Worm (Caenorhabditis elegans) whole organism, L4 larva: Measurements from ENCODE around the gene C01B10.3.

Experiments used
- F26F4.8 ChIP-seq: fragments of 200-800 bp; sonication (Bioruptor generic); conservative IDR thresholded peaks from 2 replicates; pipeline ENCODE4 v1.3.6; 2022; ENCODE audit warnings: missing genetic modification characterization, missing compliant biosample characterization
- F37D6.2 ChIP-seq: sonication (generic microtip); optimal IDR thresholded peaks from 2 replicates; lab custom pipeline; 2016; ENCODE audit warnings: mild to moderate bottlenecking, missing genetic modification characterization, missing compliant biosample characterization
- F49E8.2 ChIP-seq: sonication (generic microtip); optimal IDR thresholded peaks from 2 replicates; lab custom pipeline; 2016; ENCODE audit warnings: missing compliant biosample characterization, mild to moderate bottlenecking, missing genetic modification characterization, borderline replicate concordance
- R02D3.7 ChIP-seq: fragments of 150-350 bp; sonication (generic microtip); optimal IDR thresholded peaks from 3 replicates; lab custom pipeline; 2014; ENCODE audit warnings: missing biosample characterization, missing genetic modification characterization
- T26A8.4 ChIP-seq: fragments of 200-800 bp; sonication (Bioruptor generic); IDR thresholded peaks from 2 replicates; pipeline ENCODE4 v1.3.6; 2022; ENCODE audit warnings: missing genetic modification characterization, missing compliant biosample characterization
- Y48G9A.11 ChIP-seq: fragments of 200-800 bp; sonication (Bioruptor generic); IDR thresholded peaks from 2 replicates; pipeline ENCODE4 v1.3.6; 2022; ENCODE audit warnings: missing genetic modification reagents, missing genetic modification characterization, missing compliant biosample characterization
- Y5F2A.4 ChIP-seq: fragments of 200-800 bp; sonication (Bioruptor generic); optimal IDR thresholded peaks from 2 replicates; lab custom pipeline; 2018; ENCODE audit warnings: mild to moderate bottlenecking, missing genetic modification characterization, missing compliant biosample characterization
- ZK337.2 ChIP-seq: fragments of 200-800 bp; sonication (Bioruptor generic); IDR thresholded peaks from 2 replicates; pipeline ENCODE4 v1.3.6; 2022; ENCODE audit warnings: missing genetic modification reagents, missing genetic modification characterization, missing compliant biosample characterization
- ZK546.5 ChIP-seq, 2 experiments: sonication (generic microtip); optimal IDR thresholded peaks; 2 replicates each; lab custom pipeline; 2017; ENCODE audit warnings: missing biosample characterization in 2 of 2, missing genetic modification characterization in 2 of 2
- aly-2 ChIP-seq: sonication (generic microtip); optimal IDR thresholded peaks from 2 replicates; lab custom pipeline; 2018; ENCODE audit warnings: missing biosample characterization, missing genetic modification characterization
- attf-4 ChIP-seq: sonication (generic microtip); optimal IDR thresholded peaks from 3 replicates; lab custom pipeline; 2017; ENCODE audit warnings: missing biosample characterization, missing genetic modification characterization
- ceh-20 ChIP-seq: fragments of 200-800 bp; sonication (Bioruptor generic); IDR thresholded peaks from 2 replicates; pipeline ENCODE4 v1.3.6; 2022; ENCODE audit warnings: missing genetic modification reagents, missing genetic modification characterization, missing compliant biosample characterization
- ceh-32 ChIP-seq: sonication (generic microtip); optimal IDR thresholded peaks from 2 replicates; lab custom pipeline; 2016; ENCODE audit warnings: mild to moderate bottlenecking, missing genetic modification characterization, missing compliant biosample characterization; ENCODE audit not compliant: poor library complexity
- ceh-44 ChIP-seq: fragments of 200-800 bp; sonication (Bioruptor generic); IDR thresholded peaks from 2 replicates; pipeline ENCODE4 v1.3.6; 2022; ENCODE audit warnings: missing genetic modification reagents, missing genetic modification characterization, missing compliant biosample characterization
- ceh-62 ChIP-seq: sonication (generic microtip); optimal IDR thresholded peaks from 2 replicates; lab custom pipeline; 2017; ENCODE audit warnings: missing biosample characterization, missing genetic modification characterization
- ces-1 ChIP-seq: fragments of 150-350 bp; sonication (generic microtip); optimal IDR thresholded peaks from 4 replicates; lab custom pipeline; 2014; ENCODE audit warnings: missing biosample characterization, missing genetic modification reagents, missing genetic modification characterization
- ctbp-1 ChIP-seq: fragments of 200-800 bp; sonication (Bioruptor generic); IDR thresholded peaks from 2 replicates; pipeline ENCODE4 v1.3.6; 2022; ENCODE audit warnings: missing genetic modification reagents, missing genetic modification characterization, missing compliant biosample characterization
- daf-12 ChIP-seq: fragments of 150-350 bp; optimal IDR thresholded peaks from 2 replicates; lab custom pipeline; 2014; ENCODE audit warnings: missing biosample characterization, missing genetic modification reagents, missing genetic modification characterization
- daf-16 ChIP-seq, 3 experiments: sonication (generic microtip); optimal IDR thresholded peaks; 2 replicates each; lab custom pipeline; 2016 to 2017; ENCODE audit warnings: missing genetic modification characterization in 3 of 3, missing genetic modification reagents in 3 of 3, mild to moderate bottlenecking in 2 of 3, missing compliant biosample characterization in 2 of 3, missing biosample characterization in 1 of 3, moderate library complexity in 1 of 3
- daf-19 ChIP-seq: fragments of 200-800 bp; sonication (Bioruptor generic); conservative IDR thresholded peaks from 2 replicates; pipeline ENCODE4 v1.3.6; 2022; ENCODE audit warnings: missing genetic modification characterization, missing compliant biosample characterization
- dmd-6 ChIP-seq: fragments of 200-800 bp; sonication (Bioruptor generic); IDR thresholded peaks from 2 replicates; pipeline ENCODE4 v1.3.6; 2022; ENCODE audit warnings: missing genetic modification reagents, missing genetic modification characterization, missing compliant biosample characterization
- dmd-8 ChIP-seq: fragments of 200-800 bp; sonication (Bioruptor generic); IDR thresholded peaks from 2 replicates; pipeline ENCODE4 v1.3.6; 2022; ENCODE audit warnings: missing genetic modification characterization, missing compliant biosample characterization
- dmd-9 ChIP-seq: fragments of 200-800 bp; sonication (Bioruptor generic); IDR thresholded peaks from 2 replicates; pipeline ENCODE4 v1.3.6; 2022; ENCODE audit warnings: missing genetic modification reagents, missing genetic modification characterization, missing compliant biosample characterization
- dpl-1 ChIP-seq: fragments of 150-350 bp; optimal IDR thresholded peaks from 2 replicates; lab custom pipeline; 2014; ENCODE audit warnings: missing biosample characterization, missing genetic modification reagents, missing genetic modification characterization
- fkh-10 ChIP-seq: fragments of 150-350 bp; optimal IDR thresholded peaks from 2 replicates; lab custom pipeline; 2014; ENCODE audit warnings: missing biosample characterization, missing genetic modification reagents, missing genetic modification characterization
- hlh-30 ChIP-seq: sonication (generic microtip); optimal IDR thresholded peaks from 2 replicates; lab custom pipeline; 2017; ENCODE audit warnings: antibody characterized with exemption, mild to moderate bottlenecking, missing genetic modification characterization, missing compliant biosample characterization; ENCODE audit not compliant: insufficient read depth
- hmg-1.1 ChIP-seq: fragments of 200-800 bp; sonication (Bioruptor generic); IDR thresholded peaks from 2 replicates; pipeline ENCODE4 v1.3.6; 2022; ENCODE audit warnings: missing genetic modification reagents, missing genetic modification characterization, missing compliant biosample characterization
- jun-1 ChIP-seq: fragments of 150-350 bp; optimal IDR thresholded peaks from 2 replicates; lab custom pipeline; 2014; ENCODE audit warnings: missing biosample characterization, missing genetic modification reagents, missing genetic modification characterization
- lin-13 ChIP-seq: fragments of 150-350 bp; optimal IDR thresholded peaks from 2 replicates; lab custom pipeline; 2014; ENCODE audit warnings: missing biosample characterization, missing genetic modification reagents, missing genetic modification characterization
- lin-38 ChIP-seq: fragments of 200-800 bp; sonication (Bioruptor generic); IDR thresholded peaks from 2 replicates; pipeline ENCODE4 v1.3.6; 2022; ENCODE audit warnings: missing genetic modification reagents, missing genetic modification characterization, missing compliant biosample characterization
- lir-3 ChIP-seq: sonication (generic microtip); optimal IDR thresholded peaks from 2 replicates; lab custom pipeline; 2016; ENCODE audit warnings: mild to moderate bottlenecking, missing genetic modification characterization, missing compliant biosample characterization
- mep-1 ChIP-seq: fragments of 150-350 bp; sonication (generic microtip); optimal IDR thresholded peaks from 3 replicates; lab custom pipeline; 2014; ENCODE audit warnings: missing biosample characterization, missing genetic modification characterization
- mes-2 ChIP-seq: sonication (generic microtip); optimal IDR thresholded peaks from 2 replicates; lab custom pipeline; 2016; ENCODE audit warnings: missing genotype, mild to moderate bottlenecking, missing genetic modification characterization, missing compliant biosample characterization; ENCODE audit not compliant: poor library complexity, severe bottlenecking
- nhr-10 ChIP-seq: fragments of 150-350 bp; optimal IDR thresholded peaks from 2 replicates; lab custom pipeline; 2014; ENCODE audit warnings: missing biosample characterization, missing genetic modification characterization
- nhr-111 ChIP-seq: fragments of 200-800 bp; sonication (Bioruptor generic); optimal IDR thresholded peaks from 2 replicates; lab custom pipeline; 2018; ENCODE audit warnings: mild to moderate bottlenecking, missing genetic modification characterization, missing compliant biosample characterization
- pqm-1 ChIP-seq: sonication (generic microtip); optimal IDR thresholded peaks from 2 replicates; lab custom pipeline; 2017; ENCODE audit warnings: missing biosample characterization, missing genetic modification characterization
- set-16 ChIP-seq: fragments of 200-800 bp; sonication (Bioruptor generic); IDR thresholded peaks from 2 replicates; pipeline ENCODE4 v1.3.6; 2022; ENCODE audit warnings: missing genetic modification reagents, missing genetic modification characterization, missing compliant biosample characterization
- skn-1 ChIP-seq: fragments of 150-350 bp; optimal IDR thresholded peaks from 2 replicates; lab custom pipeline; 2014; ENCODE audit warnings: missing biosample characterization, missing genetic modification characterization
- snpc-4 ChIP-seq: fragments of 150-350 bp; optimal IDR thresholded peaks from 2 replicates; lab custom pipeline; 2014; ENCODE audit warnings: missing biosample characterization, missing genetic modification characterization
- tag-97 ChIP-seq: fragments of 200-800 bp; sonication (Bioruptor generic); IDR thresholded peaks from 2 replicates; pipeline ENCODE4 v1.3.6; 2022; ENCODE audit warnings: missing genetic modification characterization, missing compliant biosample characterization
- tra-1 ChIP-seq: fragments of 200-800 bp; sonication (Bioruptor generic); IDR thresholded peaks from 2 replicates; pipeline ENCODE4 v1.3.6; 2022; ENCODE audit warnings: missing genetic modification reagents, missing genetic modification characterization, missing compliant biosample characterization
- zag-1 ChIP-seq: fragments of 150-350 bp; optimal IDR thresholded peaks from 2 replicates; lab custom pipeline; 2014; ENCODE audit warnings: missing biosample characterization, missing genetic modification characterization
- zfp-2 ChIP-seq: sonication (generic microtip); optimal IDR thresholded peaks from 2 replicates; lab custom pipeline; 2016; ENCODE audit warnings: mild to moderate bottlenecking, missing genetic modification characterization, missing compliant biosample characterization
- zip-2 ChIP-seq: fragments of 150-350 bp; optimal IDR thresholded peaks from 2 replicates; lab custom pipeline; 2014; ENCODE audit warnings: missing biosample characterization, missing genetic modification characterization
- ztf-11 ChIP-seq: fragments of 150-350 bp; optimal IDR thresholded peaks from 2 replicates; lab custom pipeline; 2014; ENCODE audit warnings: missing biosample characterization, missing genetic modification characterization

C01B10.3 gene

DNA sequence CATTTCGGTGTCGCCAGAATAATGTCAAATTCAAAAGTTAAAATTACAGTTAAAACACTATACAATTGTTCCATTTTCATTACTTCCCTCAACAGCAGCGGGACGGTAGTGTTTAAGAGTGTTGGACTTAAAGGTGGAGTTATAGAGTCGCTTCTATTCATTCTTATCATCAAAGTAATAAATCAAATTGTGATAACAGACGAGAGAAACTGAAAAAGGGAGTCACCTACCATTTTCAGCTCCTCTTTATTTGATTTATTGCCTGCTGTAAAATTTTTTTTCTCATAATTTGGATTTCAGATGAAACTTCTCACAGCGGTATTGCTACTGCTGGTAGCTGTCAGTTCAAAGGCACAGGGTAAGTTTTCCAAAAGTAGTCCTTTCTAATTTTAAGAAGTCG, 18.7 kb upstream of the C01B10.3 start, which contains the start of gene C01B10.6:
Gene C01B10.6, plus strand, starts transcription at position 301 of the 400 bp plus-strand sequence.
- TF ChIP-seq ceh-62 (tag; lab: Kevin White, UChicago) (no peak), Y48G9A.11 (no peak), pqm-1 (peak; percentile 34), lin-38 (GFP tag; lab: Robert Waterston, UW) (no peak)

DNA sequence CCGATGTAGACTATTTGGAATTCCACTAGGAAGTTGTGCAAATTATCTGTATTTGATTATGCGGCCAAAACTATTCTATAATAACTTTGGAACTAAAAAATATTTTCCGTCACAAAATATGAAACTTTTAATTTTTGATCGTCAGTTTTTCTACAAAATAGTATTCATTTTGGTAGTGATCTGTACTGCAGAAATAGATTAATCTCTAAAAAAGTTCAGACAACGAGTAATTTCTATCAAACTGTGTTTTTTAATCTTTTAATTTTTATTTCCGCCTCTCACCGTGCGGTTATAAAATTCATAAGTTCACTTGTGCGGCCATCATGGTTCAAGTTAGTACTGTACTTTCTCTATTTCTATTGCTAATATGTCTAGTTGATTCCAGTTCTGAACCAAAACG, 17.1 kb upstream of the C01B10.3 start, which contains the start of gene C01B10.7:
Gene C01B10.7, plus strand, starts transcription at position 301 of the 400 bp plus-strand sequence.
- TF ChIP-seq tra-1 (GFP tag; lab: Robert Waterston, UW) (no peak), lir-3 (no peak), attf-4 (tag; lab: Kevin White, UChicago) (no peak), hlh-30 (no peak), R02D3.7 (tag; lab: Kevin White, UChicago) (no peak), daf-12 (no peak), ceh-32 (no peak), aly-2 (tag; lab: Kevin White, UChicago) (no peak), hmg-1.1 (no peak), ceh-44 (GFP tag; lab: Robert Waterston, UW) (no peak), daf-16 (GFP tag; optimal IDR thresholded peaks at IDR 0.05; lab: Kevin White, UChicago) (no peak), daf-16 (tag; optimal IDR thresholded peaks at IDR 0.05; lab: Kevin White, UChicago) (no peak), skn-1 (no peak), dmd-6 (GFP tag; lab: Robert Waterston, UW) (no peak), dpl-1 (GFP tag; lab: Kevin White, UChicago) (no peak), lin-38 (GFP tag; lab: Robert Waterston, UW) (no peak), tag-97 (GFP tag; lab: Robert Waterston, UW) (no peak), zip-2 (no peak), T26A8.4 (GFP tag; lab: Robert Waterston, UW) (no peak)

DNA sequence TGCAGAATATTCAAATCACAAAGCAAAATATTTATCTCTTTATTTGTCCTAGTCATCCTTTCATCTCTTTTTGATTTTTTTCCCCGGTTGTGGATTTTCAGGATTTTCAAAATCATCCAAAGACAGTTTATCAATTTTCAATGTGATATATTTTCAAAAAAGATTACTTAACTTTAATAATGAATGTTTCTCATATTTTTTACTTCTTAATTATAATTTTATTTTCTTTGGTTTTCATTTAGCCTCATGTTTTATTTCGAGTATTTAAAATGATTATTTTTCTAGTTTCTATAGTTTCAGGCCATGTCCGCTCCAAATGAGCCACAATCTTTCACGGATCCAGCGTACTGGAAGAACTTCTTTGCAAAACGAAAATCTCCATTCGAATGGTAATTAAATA, 13.6 kb upstream of the C01B10.3 start, which contains the start of gene metl-13:
Gene metl-13, plus strand, starts transcription at position 301 of the 400 bp plus-strand sequence.
- TF ChIP-seq dmd-8 (no peak), lin-38 (GFP tag; lab: Robert Waterston, UW) (0 out of 2 replicates have a peak, but pooled peaks have one; percentile 24)

DNA sequence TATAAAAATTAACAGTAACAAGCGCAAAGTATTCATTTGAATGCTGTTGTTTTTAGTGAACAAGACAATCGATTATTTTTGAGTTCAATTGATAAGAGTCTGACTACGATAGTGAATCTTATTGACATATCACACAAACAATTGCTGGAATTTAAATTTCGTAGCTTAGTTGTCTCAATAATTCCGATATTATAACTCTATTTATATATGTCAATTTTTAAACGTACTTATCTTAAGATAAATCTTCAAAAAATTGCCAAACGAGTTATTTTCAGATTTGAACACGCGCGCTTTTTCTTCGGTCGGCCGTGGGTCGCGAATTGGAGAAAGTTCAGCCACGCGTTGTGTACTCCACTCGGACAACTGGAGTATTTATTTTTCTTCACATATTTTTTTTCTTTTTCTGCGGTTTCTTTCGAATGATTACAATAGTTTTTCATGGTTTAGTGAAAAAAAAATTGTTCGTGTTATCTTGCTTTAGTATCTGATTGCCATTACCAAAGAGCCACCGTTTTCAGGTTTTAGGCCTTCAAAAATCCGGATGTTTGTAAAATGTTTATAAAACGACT, 10.6 kb upstream of the C01B10.3 start, which contains the start of the genes cest-5.1 and C01B10.9:
Gene cest-5.1, minus strand, starts transcription at position 51 of the 569 bp plus-strand sequence.
Gene C01B10.9, plus strand, starts transcription at position 519 of the 569 bp plus-strand sequence.
- TF ChIP-seq lir-3 (no peak), daf-19 (GFP tag; lab: Robert Waterston, UW) (no peak), zfp-2 (tag; lab: Kevin White, UChicago) (no peak), mes-2 (tag; lab: Kevin White, UChicago) (peak; percentile 99), nhr-10 (tag; lab: Kevin White, UChicago) (no peak), ztf-11 (tag; lab: Kevin White, UChicago) (no peak), F49E8.2 (tag; lab: Kevin White, UChicago) (no peak), ces-1 (GFP tag; lab: Kevin White, UChicago) (no peak), F37D6.2 (tag; lab: Kevin White, UChicago) (no peak), ZK337.2 (peak; percentile 86), dmd-9 (GFP tag; lab: Robert Waterston, UW) (no peak; the same call in 1 of the 2 replicates), zip-2 (peak; percentile 4), hmg-1.1 (no peak), F26F4.8 (GFP tag; lab: Robert Waterston, UW) (no peak), skn-1 (no peak), nhr-111 (GFP tag; lab: Kevin White, UChicago) (no peak), ceh-20 (GFP tag; lab: Robert Waterston, UW) (no peak), mep-1 (no peak), jun-1 (tag; lab: Kevin White, UChicago) (no peak), ZK546.5 (tag; optimal IDR thresholded peaks at IDR 0.05; lab: Kevin White, UChicago) (no peak), snpc-4 (tag; lab: Kevin White, UChicago) (peak; percentile 12), Y5F2A.4 (GFP tag; lab: Kevin White, UChicago) (no peak), set-16 (GFP tag; lab: Robert Waterston, UW) (no peak), hlh-30 (no peak), zag-1 (tag; lab: Kevin White, UChicago) (no peak), daf-12 (no peak), tra-1 (GFP tag; lab: Robert Waterston, UW) (no peak), fkh-10 (GFP tag; lab: Kevin White, UChicago) (no peak), lin-13 (no peak), ctbp-1 (GFP tag; lab: Robert Waterston, UW) (no peak)
